Worm (Caenorhabditis elegans) whole organism, L2 larva: ENCODE measurements around the gene C14C6.2.

Experiments
- Y55F3AM.14 ChIP-seq: fragments of 200-800 bp; sonication (Bioruptor generic); optimal IDR thresholded peaks from 2 replicates; lab custom pipeline; 2018; ENCODE audit warnings: mild to moderate bottlenecking, missing genetic modification characterization, missing compliant biosample characterization
- crh-2 ChIP-seq: sonication (generic microtip); optimal IDR thresholded peaks from 2 replicates; lab custom pipeline; 2017; ENCODE audit warnings: missing biosample characterization, missing genetic modification characterization
- nhr-11 ChIP-seq: fragments of 150-350 bp; optimal IDR thresholded peaks from 2 replicates; lab custom pipeline; 2014; ENCODE audit warnings: missing biosample characterization, missing genetic modification characterization
- nhr-23 ChIP-seq: fragments of 150-350 bp; optimal IDR thresholded peaks from 2 replicates; lab custom pipeline; 2014; ENCODE audit warnings: missing biosample characterization, missing genetic modification reagents, missing genetic modification characterization
- nhr-77 ChIP-seq: fragments of 150-350 bp; optimal IDR thresholded peaks from 2 replicates; lab custom pipeline; 2014; ENCODE audit warnings: missing biosample characterization, missing genetic modification characterization
- sem-4 ChIP-seq: fragments of 150-350 bp; optimal IDR thresholded peaks from 2 replicates; lab custom pipeline; 2014; ENCODE audit warnings: missing biosample characterization, missing genetic modification reagents, missing genetic modification characterization
- unc-39 ChIP-seq: fragments of 150-350 bp; optimal IDR thresholded peaks from 2 replicates; lab custom pipeline; 2014; ENCODE audit warnings: missing biosample characterization, missing genetic modification characterization
- ztf-11 ChIP-seq: sonication (generic microtip); optimal IDR thresholded peaks from 2 replicates; lab custom pipeline; 2017; ENCODE audit warnings: missing biosample characterization, missing genetic modification characterization

DNA sequence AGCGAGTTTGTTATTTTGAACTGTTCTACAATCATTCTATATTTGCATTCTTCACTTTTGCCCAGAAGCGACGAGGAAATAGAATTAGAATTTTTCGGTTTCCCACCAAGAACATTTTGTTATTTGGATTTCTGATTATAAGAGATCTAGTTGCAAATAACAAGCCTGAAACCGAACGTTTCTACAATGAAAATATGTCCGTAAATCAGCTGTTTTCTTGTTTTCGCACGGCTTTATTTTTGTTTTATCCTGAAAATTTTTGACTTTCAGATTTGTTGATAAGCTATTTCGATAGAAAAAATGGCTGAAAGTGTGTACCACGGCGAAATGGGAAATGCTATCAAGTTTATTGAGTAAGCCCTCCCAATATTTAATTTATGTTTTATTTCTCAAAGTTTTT is 35.3 kb upstream of the C14C6.2 start, which contains the start of gene srw-108:
- TF ChIP-seq Y55F3AM.14 (GFP tag; lab: Kevin White, UChicago) (no peak), crh-2 (tag; lab: Kevin White, UChicago) (no peak), sem-4 (no peak), nhr-23 (tag; lab: Kevin White, UChicago) (no peak), nhr-77 (tag; lab: Kevin White, UChicago) (no peak), unc-39 (tag; lab: Kevin White, UChicago) (no peak), nhr-11 (tag; lab: Kevin White, UChicago) (no peak), ztf-11 (no peak)
